5 fruit fly cellular contexts compared by ENCODE assay signal in the genomic region with DNA sequence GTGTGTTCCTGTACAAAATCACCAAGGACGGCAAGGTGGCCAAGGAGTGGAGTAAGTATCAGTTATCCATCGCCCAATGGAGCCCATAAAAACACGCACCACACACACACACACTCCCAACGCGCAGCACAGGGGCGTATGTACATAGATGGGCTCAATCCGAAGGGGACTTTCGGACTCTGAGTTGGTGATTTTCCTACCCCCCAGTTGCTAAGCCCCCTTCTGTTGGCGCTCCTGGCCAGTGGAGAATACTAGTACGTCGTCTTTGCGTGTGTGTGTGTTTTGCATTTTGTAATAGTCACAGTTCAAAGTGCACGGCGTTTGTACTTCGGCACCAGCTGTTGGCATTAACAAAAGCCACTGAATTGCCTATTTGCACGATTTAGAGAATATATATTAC.
TF ChIP-seq lines count a peak whose summit lies in the region.

No protein-coding gene starts in this region.

- TF ChIP-seq CTCF in whole organism, embryonic (GFP tag; optimal IDR thresholded peaks at IDR 0.05; lab: Kevin White, UChicago), result no peak

TF ChIP-seq in whole organism, adult, 20 proteins besides CTCF, POLR2A, EP300 and RAD21 (continues in another document):
- TF ChIP-seq Crg-1 (GFP tag; optimal IDR thresholded peaks at IDR 0.05; lab: Kevin White, UChicago) (peak; percentile 42), Clk (GFP tag; optimal IDR thresholded peaks at IDR 0.05; lab: Kevin White, UChicago) (peak; percentile 82), CG14711 (tag; optimal IDR thresholded peaks at IDR 0.05; lab: Kevin White, UChicago) (peak; percentile 48), bab1 (GFP tag; optimal IDR thresholded peaks at IDR 0.05; lab: Kevin White, UChicago) (peak; percentile 29), CG5204 (GFP tag; optimal IDR thresholded peaks at IDR 0.05; lab: Kevin White, UChicago) (peak; percentile 78), Hr96 (GFP tag; optimal IDR thresholded peaks at IDR 0.05; lab: Kevin White, UChicago) (peak; percentile 89), CG33017 (tag; optimal IDR thresholded peaks at IDR 0.05; lab: Kevin White, UChicago) (peak; percentile 67), CG7101 (tag; optimal IDR thresholded peaks at IDR 0.05; lab: Kevin White, UChicago) (peak; percentile 78), CG11617 (GFP tag; optimal IDR thresholded peaks at IDR 0.05; lab: Kevin White, UChicago) (peak; percentile 54), CG7045 (GFP tag; optimal IDR thresholded peaks at IDR 0.05; lab: Kevin White, UChicago) (peak; percentile 77), pad (GFP tag; optimal IDR thresholded peaks at IDR 0.05; lab: Kevin White, UChicago) (no peak), cnc (optimal IDR thresholded peaks at IDR 0.05; lab: Kevin White, UChicago) (no peak), toe (GFP tag; optimal IDR thresholded peaks at IDR 0.05; lab: Kevin White, UChicago) (peak; percentile 72), ovo (GFP tag; optimal IDR thresholded peaks at IDR 0.05; lab: Kevin White, UChicago) (no peak), tj (GFP tag; optimal IDR thresholded peaks at IDR 0.05; lab: Kevin White, UChicago) (peak; percentile 52), CG12768 (GFP tag; optimal IDR thresholded peaks at IDR 0.05; lab: Kevin White, UChicago) (peak; percentile 95), kay (GFP tag; lab: Kevin White, UChicago; ENCODE audit: borderline replicate concordance) (peak; percentile 96)

TF ChIP-seq in whole organism, embryonic, 481 proteins besides CTCF, POLR2A, EP300 and RAD21 (continues in another document):
- no peak for TF ChIP-seq insv (GFP tag; optimal IDR thresholded peaks at IDR 0.05; lab: Kevin White, UChicago)
- TF ChIP-seq repo (GFP tag; optimal IDR thresholded peaks at IDR 0.05; lab: Kevin White, UChicago), result peak; percentile 69
- peak; percentile 67 for TF ChIP-seq tap (tag; optimal IDR thresholded peaks at IDR 0.05; lab: Kevin White, UChicago)
- TF ChIP-seq CG15514 (GFP tag; optimal IDR thresholded peaks at IDR 0.05; lab: Kevin White, UChicago), result peak; percentile 74
- TF ChIP-seq CG3995 (GFP tag; optimal IDR thresholded peaks at IDR 0.05; lab: Kevin White, UChicago), result peak; percentile 36
- TF ChIP-seq Hand (GFP tag; optimal IDR thresholded peaks at IDR 0.05; lab: Kevin White, UChicago), result peak; percentile 54
- TF ChIP-seq sr (GFP tag; IDR thresholded peaks at IDR 0.05; lab: Robert Waterston, UW), result peak; percentile 59; the same call in 1 of the 3 replicates
- no peak for TF ChIP-seq CG42726 (GFP tag; IDR thresholded peaks at IDR 0.05; lab: Robert Waterston, UW; ENCODE audit: partially characterized antibody)
- peak; percentile 89 for TF ChIP-seq CG2120 (GFP tag; optimal IDR thresholded peaks at IDR 0.05; lab: Kevin White, UChicago)
- peak; percentile 82 for TF ChIP-seq CG10366 (GFP tag; IDR thresholded peaks at IDR 0.05; lab: Robert Waterston, UW)
- peak; percentile 85 for TF ChIP-seq sob (GFP tag; IDR thresholded peaks at IDR 0.05; lab: Robert Waterston, UW)
- TF ChIP-seq lov (optimal IDR thresholded peaks at IDR 0.05; lab: Kevin White, UChicago), result no peak
- peak; percentile 82 for TF ChIP-seq lov (GFP tag; IDR thresholded peaks at IDR 0.05; lab: Robert Waterston, UW)
- TF ChIP-seq CG11398 (GFP tag; optimal IDR thresholded peaks at IDR 0.05; lab: Kevin White, UChicago), result peak; percentile 40
- TF ChIP-seq az2 (GFP tag; optimal IDR thresholded peaks at IDR 0.05; lab: Kevin White, UChicago), result peak; percentile 82
- TF ChIP-seq cg (GFP tag; optimal IDR thresholded peaks at IDR 0.05; lab: Kevin White, UChicago), result peak; percentile 79
- TF ChIP-seq CG4820 (GFP tag; optimal IDR thresholded peaks at IDR 0.05; lab: Kevin White, UChicago), result peak; percentile 55

TF ChIP-seq in whole organism, prepupa, 60 proteins besides CTCF, POLR2A, EP300 and RAD21 (continues in another document):
- TF ChIP-seq Hr38 (GFP tag; optimal IDR thresholded peaks at IDR 0.05; lab: Kevin White, UChicago) (peak; percentile 50), CG7368 (GFP tag; optimal IDR thresholded peaks at IDR 0.05; lab: Kevin White, UChicago) (peak; percentile 89), CG3032 (tag; optimal IDR thresholded peaks at IDR 0.05; lab: Kevin White, UChicago) (peak; percentile 71), CG15336 (GFP tag; IDR thresholded peaks at IDR 0.05; lab: Robert Waterston, UW) (peak; percentile 79), cyc (GFP tag; optimal IDR thresholded peaks at IDR 0.05; lab: Kevin White, UChicago) (peak; percentile 75), Blimp-1 (GFP tag; optimal IDR thresholded peaks at IDR 0.05; lab: Kevin White, UChicago) (peak; percentile 17), CG6792 (GFP tag; optimal IDR thresholded peaks at IDR 0.05; lab: Kevin White, UChicago) (peak; percentile 77), spab (GFP tag; optimal IDR thresholded peaks at IDR 0.05; lab: Kevin White, UChicago) (peak; percentile 83), Lpt (GFP tag; optimal IDR thresholded peaks at IDR 0.05; lab: Kevin White, UChicago) (peak; percentile 76), fkh (GFP tag; optimal IDR thresholded peaks at IDR 0.05; lab: Kevin White, UChicago) (peak; percentile 13), Eip75B (GFP tag; optimal IDR thresholded peaks at IDR 0.05; lab: Kevin White, UChicago) (peak; percentile 82), topi (GFP tag; optimal IDR thresholded peaks at IDR 0.05; lab: Kevin White, UChicago) (peak; percentile 59), achi (GFP tag; optimal IDR thresholded peaks at IDR 0.05; lab: Kevin White, UChicago) (peak; percentile 75), Met (GFP tag; optimal IDR thresholded peaks at IDR 0.05; lab: Kevin White, UChicago) (peak; percentile 69), ss (GFP tag; optimal IDR thresholded peaks at IDR 0.05; lab: Kevin White, UChicago) (peak; percentile 94), CG4318 (GFP tag; optimal IDR thresholded peaks at IDR 0.05; lab: Kevin White, UChicago) (peak; percentile 79), fd59A (GFP tag; optimal IDR thresholded peaks at IDR 0.05; lab: Kevin White, UChicago) (peak; percentile 66), Sox15 (GFP tag; optimal IDR thresholded peaks at IDR 0.05; lab: Kevin White, UChicago) (peak; percentile 61)

TF ChIP-seq in whole organism, pupa, 21 proteins besides CTCF, POLR2A, EP300 and RAD21 (continues in another document):
- TF ChIP-seq CG13204 (GFP tag; optimal IDR thresholded peaks at IDR 0.05; lab: Kevin White, UChicago), result peak; percentile 83
- peak; percentile 80 for TF ChIP-seq CG8301 (tag; optimal IDR thresholded peaks at IDR 0.05; lab: Kevin White, UChicago)
- peak; percentile 69 for TF ChIP-seq CG9948 (tag; optimal IDR thresholded peaks at IDR 0.05; lab: Kevin White, UChicago)
- TF ChIP-seq fd96Ca (GFP tag; IDR thresholded peaks at IDR 0.05; lab: Robert Waterston, UW), result peak; percentile 93
- peak; percentile 96 for TF ChIP-seq CG4496 (GFP tag; IDR thresholded peaks at IDR 0.05; lab: Robert Waterston, UW)
- TF ChIP-seq rn (GFP tag; IDR thresholded peaks at IDR 0.05; lab: Robert Waterston, UW), result peak; percentile 76
- peak; percentile 74 for TF ChIP-seq CG8159 (tag; optimal IDR thresholded peaks at IDR 0.05; lab: Kevin White, UChicago)
- peak; percentile 49 for TF ChIP-seq Snoo (tag; optimal IDR thresholded peaks at IDR 0.05; lab: Kevin White, UChicago)
- peak; percentile 82 for TF ChIP-seq Pif1A (GFP tag; optimal IDR thresholded peaks at IDR 0.05; lab: Kevin White, UChicago)
- TF ChIP-seq CG17806 (tag; optimal IDR thresholded peaks at IDR 0.05; lab: Kevin White, UChicago), result peak; percentile 77
- TF ChIP-seq gl (tag; optimal IDR thresholded peaks at IDR 0.05; lab: Kevin White, UChicago), result peak; percentile 80
- peak; percentile 84 for TF ChIP-seq Pif1B (GFP tag; optimal IDR thresholded peaks at IDR 0.05; lab: Kevin White, UChicago)
- TF ChIP-seq CG14655 (GFP tag; optimal IDR thresholded peaks at IDR 0.05; lab: Kevin White, UChicago), result peak; percentile 79
- TF ChIP-seq Ets98B (GFP tag; IDR thresholded peaks at IDR 0.05; lab: Robert Waterston, UW), result peak; percentile 92
- TF ChIP-seq D1 (tag; optimal IDR thresholded peaks at IDR 0.05; lab: Kevin White, UChicago), result peak; percentile 40
- peak; percentile 76; the same call in 1 of the 2 replicates for TF ChIP-seq CG32121 (GFP tag; IDR thresholded peaks at IDR 0.05; lab: Robert Waterston, UW)
- peak; percentile 78 for TF ChIP-seq CG15710 (tag; optimal IDR thresholded peaks at IDR 0.05; lab: Kevin White, UChicago)
- peak; percentile 78 for TF ChIP-seq CG34367 (tag; optimal IDR thresholded peaks at IDR 0.05; lab: Kevin White, UChicago)
- TF ChIP-seq EcR (GFP tag; optimal IDR thresholded peaks at IDR 0.05; lab: Kevin White, UChicago), result no peak

TF ChIP-seq in whole organism, wandering third instar larva, 38 proteins besides CTCF, POLR2A, EP300 and RAD21 (continues in another document):
- TF ChIP-seq pan (optimal IDR thresholded peaks at IDR 0.05; lab: Kevin White, UChicago) (no peak), usp (GFP tag; optimal IDR thresholded peaks at IDR 0.05; lab: Kevin White, UChicago) (no peak), Abd-B (GFP tag; optimal IDR thresholded peaks at IDR 0.05; lab: Kevin White, UChicago) (no peak), jim (GFP tag; optimal IDR thresholded peaks at IDR 0.05; lab: Kevin White, UChicago) (peak; percentile 8), lola (GFP tag; optimal IDR thresholded peaks at IDR 0.05; lab: Kevin White, UChicago) (no peak), OdsH (GFP tag; optimal IDR thresholded peaks at IDR 0.05; lab: Kevin White, UChicago) (peak; percentile 75), sage (GFP tag; optimal IDR thresholded peaks at IDR 0.05; lab: Kevin White, UChicago) (no peak), Hr83 (GFP tag; optimal IDR thresholded peaks at IDR 0.05; lab: Kevin White, UChicago; ENCODE audit: poor library complexity, severe bottlenecking) (peak; percentile 84), N (GFP tag; optimal IDR thresholded peaks at IDR 0.05; lab: Kevin White, UChicago) (no peak), Hnf4 (GFP tag; optimal IDR thresholded peaks at IDR 0.05; lab: Kevin White, UChicago) (peak; percentile 90), Dif (GFP tag; optimal IDR thresholded peaks at IDR 0.05; lab: Kevin White, UChicago; ENCODE audit: partially characterized antibody) (no peak), dmrt93B (GFP tag; optimal IDR thresholded peaks at IDR 0.05; lab: Kevin White, UChicago) (peak; percentile 46), Rel (GFP tag; optimal IDR thresholded peaks at IDR 0.05; lab: Kevin White, UChicago) (no peak), Rel (tag; optimal IDR thresholded peaks at IDR 0.05; lab: Kevin White, UChicago) (peak; percentile 56), brk (GFP tag; optimal IDR thresholded peaks at IDR 0.05; lab: Kevin White, UChicago) (no peak), GATAd (GFP tag; optimal IDR thresholded peaks at IDR 0.05; lab: Kevin White, UChicago) (no peak), h (GFP tag; optimal IDR thresholded peaks at IDR 0.05; lab: Kevin White, UChicago) (peak; percentile 74), rgr (GFP tag; optimal IDR thresholded peaks at IDR 0.05; lab: Kevin White, UChicago) (peak; percentile 80), Hr78 (GFP tag; optimal IDR thresholded peaks at IDR 0.05; lab: Kevin White, UChicago) (no peak), psq (GFP tag; optimal IDR thresholded peaks at IDR 0.05; lab: Kevin White, UChicago) (no peak), Mio (GFP tag; optimal IDR thresholded peaks at IDR 0.05; lab: Kevin White, UChicago) (no peak), Myc (optimal IDR thresholded peaks at IDR 0.05; lab: Kevin White, UChicago) (no peak), fru (GFP tag; optimal IDR thresholded peaks at IDR 0.05; lab: Kevin White, UChicago) (peak; percentile 47)
